Fruit fly (Drosophila melanogaster) whole organism, prepupa: ENCODE results near the gene Sfp79B.

Experiments
- Blimp-1 ChIP-seq: fragments of 200-800 bp; sonication (Bioruptor generic); optimal IDR thresholded peaks from 3 replicates; lab custom pipeline; 2017; ENCODE audit warnings: missing biosample characterization, missing genetic modification characterization, mild to moderate bottlenecking, moderate library complexity, missing genetic modification reagents
- CG10669 ChIP-seq: fragments of 200-800 bp; sonication (Bioruptor generic); optimal IDR thresholded peaks from 3 replicates; lab custom pipeline; 2018; ENCODE audit warnings: missing biosample characterization, mild to moderate bottlenecking, missing genetic modification characterization, moderate library complexity
- CG11294 ChIP-seq: fragments of 200-800 bp; sonication (Bioruptor generic); IDR thresholded peaks from 2 replicates; pipeline ENCODE4 v1.3.6; 2022; ENCODE audit warnings: missing biosample characterization, missing genetic modification characterization
- CG11762 ChIP-seq: fragments of 200-800 bp; sonication (Bioruptor generic); optimal IDR thresholded peaks from 3 replicates; lab custom pipeline; 2016; ENCODE audit warnings: missing biosample characterization, missing genetic modification characterization; ENCODE audit not compliant: insufficient read depth
- CG11902 ChIP-seq: fragments of 200-800 bp; sonication (Bioruptor generic); optimal IDR thresholded peaks from 3 replicates; lab custom pipeline; 2016; ENCODE audit warnings: missing biosample characterization, missing genetic modification characterization
- CG15336 ChIP-seq: fragments of 200-800 bp; sonication (Bioruptor generic); IDR thresholded peaks from 2 replicates; pipeline ENCODE4 v1.3.6; 2022; ENCODE audit warnings: missing biosample characterization, missing genetic modification characterization
- CG1621 ChIP-seq: fragments of 200-800 bp; sonication (Bioruptor generic); optimal IDR thresholded peaks from 3 replicates; lab custom pipeline; 2018; ENCODE audit warnings: missing biosample characterization, mild to moderate bottlenecking, missing genetic modification characterization
- CG16779 ChIP-seq: fragments of 200-800 bp; sonication (Bioruptor generic); optimal IDR thresholded peaks from 3 replicates; lab custom pipeline; 2017; ENCODE audit warnings: missing biosample characterization, mild to moderate bottlenecking, missing genetic modification characterization
- CG31627 ChIP-seq: fragments of 200-800 bp; sonication (Bioruptor generic); optimal IDR thresholded peaks from 3 replicates; lab custom pipeline; 2016; ENCODE audit warnings: missing biosample characterization, missing genetic modification characterization
- CG32006 ChIP-seq: fragments of 200-800 bp; sonication (Bioruptor generic); optimal IDR thresholded peaks from 3 replicates; lab custom pipeline; 2017; ENCODE audit warnings: missing biosample characterization, mild to moderate bottlenecking, missing genetic modification characterization
- CG34406 ChIP-seq: fragments of 200-800 bp; sonication (Bioruptor generic); optimal IDR thresholded peaks from 3 replicates; lab custom pipeline; 2016; ENCODE audit warnings: missing biosample characterization, missing genetic modification characterization
- CG3919 ChIP-seq: fragments of 200-800 bp; sonication (Bioruptor generic); optimal IDR thresholded peaks from 3 replicates; lab custom pipeline; 2016; ENCODE audit warnings: missing biosample characterization, missing genetic modification characterization
- CG6163 ChIP-seq: fragments of 200-800 bp; sonication (Bioruptor generic); IDR thresholded peaks from 3 replicates; pipeline ENCODE4 v1.3.6; 2022; ENCODE audit warnings: missing biosample characterization, missing genetic modification characterization
- CG6276 ChIP-seq: fragments of 200-800 bp; sonication (Bioruptor generic); optimal IDR thresholded peaks from 2 replicates; lab custom pipeline; 2017; ENCODE audit warnings: missing biosample characterization, mild to moderate bottlenecking, missing genetic modification characterization
- CG6808 ChIP-seq: fragments of 200-800 bp; sonication (Bioruptor generic); optimal IDR thresholded peaks from 3 replicates; lab custom pipeline; 2017; ENCODE audit warnings: missing biosample characterization, missing genetic modification characterization, mild to moderate bottlenecking, moderate library complexity, missing genetic modification reagents
- CG6854 ChIP-seq: fragments of 200-800 bp; sonication (Bioruptor generic); optimal IDR thresholded peaks from 2 replicates; lab custom pipeline; 2017; ENCODE audit warnings: missing biosample characterization, mild to moderate bottlenecking, missing genetic modification characterization
- CG7368 ChIP-seq: fragments of 200-800 bp; sonication (Bioruptor generic); optimal IDR thresholded peaks from 3 replicates; lab custom pipeline; 2016; ENCODE audit warnings: missing biosample characterization, missing genetic modification characterization
- CG8319 ChIP-seq: fragments of 200-800 bp; sonication (Bioruptor generic); optimal IDR thresholded peaks from 3 replicates; lab custom pipeline; 2016; ENCODE audit warnings: missing biosample characterization, missing genetic modification characterization
- CG8632 ChIP-seq: fragments of 200-800 bp; sonication (Bioruptor generic); optimal IDR thresholded peaks from 3 replicates; lab custom pipeline; 2016; ENCODE audit warnings: missing biosample characterization, missing genetic modification characterization
- CG9139 ChIP-seq: fragments of 200-800 bp; sonication (Bioruptor generic); optimal IDR thresholded peaks from 3 replicates; lab custom pipeline; 2017; ENCODE audit warnings: missing biosample characterization, mild to moderate bottlenecking, missing genetic modification characterization
- Eip75B ChIP-seq: fragments of 200-800 bp; sonication (Bioruptor generic); optimal IDR thresholded peaks from 3 replicates; lab custom pipeline; 2016; ENCODE audit warnings: missing biosample characterization, missing genetic modification characterization
- Eip78C ChIP-seq: fragments of 200-800 bp; sonication (Bioruptor generic); peaks from one replicate; lab custom pipeline; 2016; ENCODE audit warnings: missing biosample characterization, missing genetic modification characterization
- Eip93F ChIP-seq: fragments of 200-800 bp; sonication (Bioruptor generic); optimal IDR thresholded peaks from 2 replicates; lab custom pipeline; 2016; ENCODE audit warnings: missing biosample characterization, mild to moderate bottlenecking, missing genetic modification characterization
- Ets21C ChIP-seq: fragments of 200-800 bp; sonication (Bioruptor generic); optimal IDR thresholded peaks from 3 replicates; lab custom pipeline; 2016; ENCODE audit warnings: missing biosample characterization, missing genetic modification characterization
- Ets96B ChIP-seq: fragments of 200-800 bp; optimal IDR thresholded peaks from 2 replicates; lab custom pipeline; 2019; ENCODE audit warnings: missing biosample characterization, mild to moderate bottlenecking, missing genetic modification characterization, moderate library complexity
- Hr39 ChIP-seq: fragments of 200-800 bp; sonication (Bioruptor generic); optimal IDR thresholded peaks from 2 replicates; lab custom pipeline; 2016; ENCODE audit warnings: missing biosample characterization, missing genetic modification characterization
- Hr4 ChIP-seq: fragments of 200-800 bp; sonication (Bioruptor generic); optimal IDR thresholded peaks from 3 replicates; lab custom pipeline; 2016; ENCODE audit warnings: missing biosample characterization, missing genetic modification characterization
- Lpt ChIP-seq: fragments of 200-800 bp; sonication (Bioruptor generic); optimal IDR thresholded peaks from 3 replicates; lab custom pipeline; 2016; ENCODE audit warnings: missing biosample characterization, missing genetic modification characterization
- Met ChIP-seq: fragments of 200-800 bp; sonication (Bioruptor generic); optimal IDR thresholded peaks from 3 replicates; lab custom pipeline; 2016; ENCODE audit warnings: missing biosample characterization, missing genetic modification characterization
- Smox ChIP-seq: fragments of 200-800 bp; sonication (Bioruptor generic); optimal IDR thresholded peaks from 3 replicates; lab custom pipeline; 2016; ENCODE audit warnings: missing biosample characterization, missing genetic modification characterization
- Sox102F ChIP-seq: fragments of 200-800 bp; sonication (Bioruptor generic); optimal IDR thresholded peaks from 2 replicates; lab custom pipeline; 2016; ENCODE audit warnings: missing biosample characterization, mild to moderate bottlenecking, missing genetic modification characterization
- Sox14 ChIP-seq: fragments of 200-800 bp; sonication (Bioruptor generic); optimal IDR thresholded peaks from 3 replicates; lab custom pipeline; 2016; ENCODE audit warnings: missing biosample characterization, missing genetic modification characterization
- Sox15 ChIP-seq: fragments of 200-800 bp; sonication (Bioruptor generic); optimal IDR thresholded peaks from 3 replicates; lab custom pipeline; 2016; ENCODE audit warnings: missing biosample characterization, missing genetic modification characterization
- achi ChIP-seq: fragments of 200-800 bp; sonication (Bioruptor generic); optimal IDR thresholded peaks from 3 replicates; lab custom pipeline; 2016; ENCODE audit warnings: missing biosample characterization, missing genetic modification characterization
- cyc ChIP-seq: fragments of 200-800 bp; sonication (Bioruptor generic); optimal IDR thresholded peaks from 3 replicates; lab custom pipeline; 2016; ENCODE audit warnings: missing biosample characterization, missing genetic modification characterization
- dac ChIP-seq: fragments of 200-800 bp; sonication (Bioruptor generic); optimal IDR thresholded peaks from 2 replicates; lab custom pipeline; 2017; ENCODE audit warnings: missing biosample characterization, mild to moderate bottlenecking, missing genetic modification characterization
- esn ChIP-seq: fragments of 200-800 bp; sonication (Bioruptor generic); optimal IDR thresholded peaks from 2 replicates; lab custom pipeline; 2016; ENCODE audit warnings: missing biosample characterization, mild to moderate bottlenecking, missing genetic modification characterization, moderate library complexity
- fd85E ChIP-seq: fragments of 200-800 bp; sonication (Bioruptor generic); optimal IDR thresholded peaks from 3 replicates; lab custom pipeline; 2016; ENCODE audit warnings: missing biosample characterization, missing genetic modification characterization
- pdm3 ChIP-seq: fragments of 200-800 bp; sonication (Bioruptor generic); optimal IDR thresholded peaks from 3 replicates; lab custom pipeline; 2016; ENCODE audit warnings: missing biosample characterization, missing genetic modification characterization
- salr ChIP-seq, 2 experiments: fragments of 200-800 bp; sonication (Bioruptor generic); optimal IDR thresholded peaks; 3 replicates each; lab custom pipeline; 2016 to 2018; ENCODE audit warnings: missing biosample characterization in 2 of 2, missing genetic modification characterization in 2 of 2, mild to moderate bottlenecking in 1 of 2
- ss ChIP-seq, 2 experiments: fragments of 200-800 bp; sonication (Bioruptor generic); optimal IDR thresholded peaks; 2 replicates in 1 of 2; 3 replicates in 1 of 2; lab custom pipeline; 2017 to 2018; ENCODE audit warnings: mild to moderate bottlenecking in 2 of 2, missing biosample characterization in 2 of 2, missing genetic modification characterization in 2 of 2, moderate library complexity in 1 of 2
- svp ChIP-seq: fragments of 200-800 bp; sonication (Bioruptor generic); peaks from one replicate; lab custom pipeline; 2016; ENCODE audit warnings: missing biosample characterization, missing genetic modification characterization
- topi ChIP-seq: fragments of 200-800 bp; sonication (Bioruptor generic); optimal IDR thresholded peaks from 3 replicates; lab custom pipeline; 2016; ENCODE audit warnings: missing biosample characterization, missing genetic modification characterization
- vri ChIP-seq: fragments of 200-800 bp; sonication (Bioruptor generic); optimal IDR thresholded peaks from 3 replicates; lab custom pipeline; 2016; ENCODE audit warnings: missing biosample characterization, mild to moderate bottlenecking, missing genetic modification characterization

The Sfp79B gene

DNA sequence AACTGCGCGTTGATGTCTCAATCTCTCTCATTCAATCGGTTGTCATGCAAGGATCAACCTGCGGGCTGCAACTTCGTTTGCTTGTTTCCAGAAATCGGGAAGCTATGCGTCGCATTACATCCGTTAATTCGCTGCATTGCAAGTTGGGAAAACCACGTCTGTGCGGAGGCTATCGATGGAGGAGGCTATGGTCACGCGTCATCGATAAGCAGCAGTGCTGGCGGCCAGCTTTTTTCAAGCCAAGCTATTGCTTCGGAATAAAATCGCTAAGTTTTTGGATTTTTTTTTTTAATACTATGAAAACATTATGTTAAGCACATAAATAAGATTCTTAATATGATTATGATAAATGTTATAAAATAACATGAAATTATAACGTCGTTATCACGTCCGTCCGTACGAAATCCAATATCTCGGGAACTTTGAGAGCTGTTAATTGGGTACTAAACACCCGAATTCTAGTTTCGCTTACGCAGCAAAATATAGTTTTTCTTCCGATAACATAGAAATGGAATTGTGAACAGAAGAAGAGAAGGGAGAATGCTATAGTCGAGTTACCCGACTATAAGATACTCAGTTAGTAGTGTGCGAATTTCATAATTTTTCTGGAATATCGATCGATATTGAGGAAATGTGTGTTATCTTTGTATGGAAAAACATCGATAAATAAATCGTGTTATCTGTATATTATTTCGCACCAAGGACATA is 8.3 kb upstream of the Sfp79B start, which contains the start of gene CG7139 (continued):
- TF ChIP-seq cyc (GFP tag; lab: Kevin White, UChicago) (peak; percentile 3), svp (peak; percentile 52), CG6276 (GFP tag; lab: Kevin White, UChicago) (no peak), CG1621 (no peak), esn (peak; percentile 51), Eip93F (GFP tag; lab: Kevin White, UChicago) (no peak), CG11902 (GFP tag; lab: Kevin White, UChicago) (no peak), Sox102F (GFP tag; lab: Kevin White, UChicago) (no peak), CG11762 (no peak), vri (no peak), CG11294 (GFP tag; lab: Robert Waterston, UW) (no peak), CG34406 (GFP tag; lab: Kevin White, UChicago) (no peak), topi (GFP tag; lab: Kevin White, UChicago) (no peak), CG8632 (GFP tag; lab: Kevin White, UChicago) (no peak), Hr39 (GFP tag; lab: Kevin White, UChicago) (peak; percentile 26), salr (GFP tag; optimal IDR thresholded peaks at IDR 0.05; lab: Kevin White, UChicago) (peak in 1 of 2 experiments; percentile 36), dac (GFP tag; lab: Kevin White, UChicago) (no peak), pdm3 (GFP tag; lab: Kevin White, UChicago) (peak; percentile 37), CG15336 (GFP tag; lab: Robert Waterston, UW) (no peak), CG7368 (no peak), Smox (GFP tag; lab: Kevin White, UChicago) (peak; percentile 16), ss (GFP tag; optimal IDR thresholded peaks at IDR 0.05; lab: Kevin White, UChicago) (no peak), CG32006 (GFP tag; lab: Kevin White, UChicago) (peak; percentile 24), Met (peak; percentile 39), CG8319 (GFP tag; lab: Kevin White, UChicago) (peak; percentile 2), Ets96B (tag; lab: Kevin White, UChicago) (no peak), CG6854 (peak; percentile 40), Hr4 (peak; percentile 38)

dm6 chr3L:22072824-22073223 is 7.3 kb upstream of the Sfp79B start:
- TF ChIP-seq Hr39 (GFP tag; lab: Kevin White, UChicago) (peak; percentile 36), Sox14 (GFP tag; lab: Kevin White, UChicago) (no peak), CG34406 (GFP tag; lab: Kevin White, UChicago) (no peak), cyc (GFP tag; lab: Kevin White, UChicago) (peak; percentile 13), pdm3 (GFP tag; lab: Kevin White, UChicago) (peak; percentile 3), Lpt (GFP tag; lab: Kevin White, UChicago) (no peak), CG6163 (GFP tag; lab: Robert Waterston, UW) (no peak), Hr4 (peak; percentile 34), CG3919 (GFP tag; lab: Kevin White, UChicago) (no peak), ss (GFP tag; optimal IDR thresholded peaks at IDR 0.05; lab: Kevin White, UChicago) (no peak), Sox102F (GFP tag; lab: Kevin White, UChicago) (no peak), Smox (GFP tag; lab: Kevin White, UChicago) (peak; percentile 1), CG31627 (GFP tag; lab: Kevin White, UChicago) (peak; percentile 35), Eip75B (GFP tag; lab: Kevin White, UChicago) (no peak), Sox15 (GFP tag; lab: Kevin White, UChicago) (no peak), Met (peak; percentile 35), CG11762 (no peak), CG6808 (GFP tag; lab: Kevin White, UChicago) (no peak), Eip93F (GFP tag; lab: Kevin White, UChicago) (no peak), CG16779 (tag; lab: Kevin White, UChicago) (no peak), CG32006 (GFP tag; lab: Kevin White, UChicago) (peak; percentile 32), svp (peak; percentile 49), CG11902 (GFP tag; lab: Kevin White, UChicago) (no peak), Ets21C (GFP tag; lab: Kevin White, UChicago) (no peak), CG9139 (GFP tag; lab: Kevin White, UChicago) (no peak), fd85E (GFP tag; lab: Kevin White, UChicago) (no peak), topi (GFP tag; lab: Kevin White, UChicago) (no peak), CG8319 (GFP tag; lab: Kevin White, UChicago) (peak; percentile 7), dac (GFP tag; lab: Kevin White, UChicago) (no peak), CG10669 (GFP tag; lab: Kevin White, UChicago) (no peak), Eip78C (GFP tag; lab: Kevin White, UChicago) (peak; percentile 74), vri (no peak), Blimp-1 (GFP tag; lab: Kevin White, UChicago) (no peak), achi (peak; percentile 17)
